Fruit fly (Drosophila melanogaster) whole organism, adult: ENCODE data around the gene Lrrk.

Source experiments
- bab1 ChIP-seq: fragments of 200-800 bp; sonication (Bioruptor generic); optimal IDR thresholded peaks from 3 replicates; lab custom pipeline; 2019; ENCODE audit warnings: missing biosample characterization, mild to moderate bottlenecking, missing genetic modification characterization, moderate library complexity
- kay ChIP-seq: fragments of 200-800 bp; sonication (Bioruptor generic); peaks from one replicate; lab custom pipeline; 2016; ENCODE audit warnings: missing biosample characterization, missing genetic modification characterization, borderline replicate concordance
- toe ChIP-seq: fragments of 200-800 bp; sonication (Bioruptor generic); optimal IDR thresholded peaks from 2 replicates; lab custom pipeline; 2016; ENCODE audit warnings: missing biosample characterization, missing genetic modification characterization

- no peak for TF ChIP-seq toe (GFP tag; lab: Kevin White, UChicago)
- TF ChIP-seq kay (GFP tag; lab: Kevin White, UChicago), result peak; percentile 99
- peak; percentile 72 for TF ChIP-seq bab1 (GFP tag; lab: Kevin White, UChicago)
These were observed 1.3 kb upstream of the Lrrk start for dm6 chr3R:20633984-20634446.
